Worm (Caenorhabditis elegans) whole organism, L2 larva: ENCODE results near the gene D1046.16.

Source experiments
- C34F6.9 ChIP-seq: fragments of 150-350 bp; optimal IDR thresholded peaks from 2 replicates; lab custom pipeline; 2014; ENCODE audit warnings: missing biosample characterization, missing genetic modification characterization
- F13H6.1 ChIP-seq: sonication (generic microtip); optimal IDR thresholded peaks from 2 replicates; lab custom pipeline; 2016; ENCODE audit warnings: missing genetic modification characterization, missing compliant biosample characterization
- R02D3.7 ChIP-seq: fragments of 150-350 bp; optimal IDR thresholded peaks from 2 replicates; lab custom pipeline; 2014; ENCODE audit warnings: missing biosample characterization, missing genetic modification characterization
- Y55F3AM.14 ChIP-seq: fragments of 200-800 bp; sonication (Bioruptor generic); optimal IDR thresholded peaks from 2 replicates; lab custom pipeline; 2018; ENCODE audit warnings: mild to moderate bottlenecking, missing genetic modification characterization, missing compliant biosample characterization
- ZK546.5 ChIP-seq: sonication (generic microtip); optimal IDR thresholded peaks from 2 replicates; lab custom pipeline; 2017; ENCODE audit warnings: missing biosample characterization, missing genetic modification characterization
- aly-2 ChIP-seq: fragments of 150-350 bp; optimal IDR thresholded peaks from 2 replicates; lab custom pipeline; 2014; ENCODE audit warnings: missing biosample characterization, missing genetic modification characterization
- ama-1 ChIP-seq: fragments of 150-350 bp; optimal IDR thresholded peaks from 2 replicates; lab custom pipeline; 2018; ENCODE audit warnings: inconsistent platforms
- blmp-1 ChIP-seq: sonication (generic microtip); optimal IDR thresholded peaks from 2 replicates; lab custom pipeline; 2017; ENCODE audit warnings: missing genetic modification characterization, mild to moderate bottlenecking, missing compliant biosample characterization, antibody characterized with exemption, moderate library complexity; ENCODE audit not compliant: insufficient read depth
- ceh-82 ChIP-seq: fragments of 150-350 bp; optimal IDR thresholded peaks from 2 replicates; lab custom pipeline; 2014; ENCODE audit warnings: missing biosample characterization, missing genetic modification characterization
- crh-2 ChIP-seq: sonication (generic microtip); optimal IDR thresholded peaks from 2 replicates; lab custom pipeline; 2017; ENCODE audit warnings: missing biosample characterization, missing genetic modification characterization
- elt-1 ChIP-seq: fragments of 150-350 bp; optimal IDR thresholded peaks from 2 replicates; lab custom pipeline; 2014; ENCODE audit warnings: missing biosample characterization, missing genetic modification characterization
- fos-1 ChIP-seq: fragments of 150-350 bp; optimal IDR thresholded peaks from 2 replicates; lab custom pipeline; 2014; ENCODE audit warnings: missing biosample characterization, missing genetic modification characterization
- lin-11 ChIP-seq: fragments of 150-350 bp; sonication (generic microtip); optimal IDR thresholded peaks from 2 replicates; lab custom pipeline; 2014; ENCODE audit warnings: missing biosample characterization, missing genetic modification characterization, inconsistent platforms, mixed read lengths
- lin-39 ChIP-seq: fragments of 150-350 bp; optimal IDR thresholded peaks from 2 replicates; lab custom pipeline; 2014; ENCODE audit warnings: missing biosample characterization, missing genetic modification reagents, missing genetic modification characterization
- mab-5 ChIP-seq: fragments of 150-350 bp; optimal IDR thresholded peaks from 2 replicates; lab custom pipeline; 2014; ENCODE audit warnings: missing biosample characterization, missing genetic modification characterization
- mbf-1 ChIP-seq: sonication (generic microtip); optimal IDR thresholded peaks from 2 replicates; lab custom pipeline; 2017; ENCODE audit warnings: missing biosample characterization, missing genetic modification characterization
- nhr-11 ChIP-seq: fragments of 150-350 bp; optimal IDR thresholded peaks from 2 replicates; lab custom pipeline; 2014; ENCODE audit warnings: missing biosample characterization, missing genetic modification characterization
- nhr-129 ChIP-seq: fragments of 150-350 bp; optimal IDR thresholded peaks from 2 replicates; lab custom pipeline; 2014; ENCODE audit warnings: missing biosample characterization, missing genetic modification characterization
- nhr-21 ChIP-seq: fragments of 150-350 bp; optimal IDR thresholded peaks from 2 replicates; lab custom pipeline; 2014; ENCODE audit warnings: missing biosample characterization, missing genetic modification characterization
- nhr-23 ChIP-seq: fragments of 150-350 bp; optimal IDR thresholded peaks from 2 replicates; lab custom pipeline; 2014; ENCODE audit warnings: missing biosample characterization, missing genetic modification reagents, missing genetic modification characterization
- nhr-6 ChIP-seq: fragments of 150-350 bp; optimal IDR thresholded peaks from 2 replicates; lab custom pipeline; 2014; ENCODE audit warnings: missing biosample characterization, missing genetic modification characterization
- nhr-77 ChIP-seq: fragments of 150-350 bp; optimal IDR thresholded peaks from 2 replicates; lab custom pipeline; 2014; ENCODE audit warnings: missing biosample characterization, missing genetic modification characterization
- peb-1 ChIP-seq: fragments of 150-350 bp; optimal IDR thresholded peaks from 2 replicates; lab custom pipeline; 2014; ENCODE audit warnings: missing biosample characterization, missing genetic modification characterization
- sem-4 ChIP-seq: fragments of 150-350 bp; optimal IDR thresholded peaks from 2 replicates; lab custom pipeline; 2014; ENCODE audit warnings: missing biosample characterization, missing genetic modification reagents, missing genetic modification characterization
- sma-9 ChIP-seq, 2 experiments: fragments of 150-350 bp in 1 of 2; sonication (generic microtip) in 1 of 2; optimal IDR thresholded peaks; 2 replicates each; lab custom pipeline; 2014 to 2016; ENCODE audit warnings: missing genetic modification characterization in 2 of 2, mild to moderate bottlenecking in 1 of 2, missing biosample characterization in 1 of 2, missing compliant biosample characterization in 1 of 2, missing genetic modification reagents in 1 of 2, moderate library complexity in 1 of 2
- unc-55 ChIP-seq: fragments of 150-350 bp; sonication (generic microtip); optimal IDR thresholded peaks from 3 replicates; lab custom pipeline; 2014; ENCODE audit warnings: missing biosample characterization, missing genetic modification reagents, missing genetic modification characterization
- unc-62 ChIP-seq: fragments of 150-350 bp; optimal IDR thresholded peaks from 2 replicates; lab custom pipeline; 2014; ENCODE audit warnings: missing biosample characterization, missing genetic modification reagents, missing genetic modification characterization
- zag-1 ChIP-seq: fragments of 150-350 bp; optimal IDR thresholded peaks from 2 replicates; lab custom pipeline; 2014; ENCODE audit warnings: missing biosample characterization, missing genetic modification characterization

The D1046.16 gene

ce11 chrIV:8949078-8950039, 27.4 kb downstream of the D1046.16 start (continued):
- TF ChIP-seq blmp-1 (tag; lab: Kevin White, UChicago) = peak; percentile 95

ce11 chrIV:8951953-8952567, 30.1 kb downstream of the D1046.16 start:
- TF ChIP-seq nhr-23 = no peak
- TF ChIP-seq nhr-11 (tag; lab: Kevin White, UChicago) = no peak
- peak; percentile 31 for TF ChIP-seq fos-1 (tag; lab: Kevin White, UChicago)
- no peak for TF ChIP-seq C34F6.9
- TF ChIP-seq F13H6.1 (tag; lab: Kevin White, UChicago) = no peak

- TF ChIP-seq nhr-129 (tag; lab: Kevin White, UChicago) (no peak), R02D3.7 (no peak), nhr-6 (peak; percentile 5), unc-55 (GFP tag; lab: Kevin White, UChicago) (peak; percentile 9)
These were observed 32.2 kb downstream of the D1046.16 start for ce11 chrIV:8954126-8954525.

- TF ChIP-seq fos-1 (tag; lab: Kevin White, UChicago) = no peak
- no peak for TF ChIP-seq ZK546.5 (tag; lab: Kevin White, UChicago)
- no peak for TF ChIP-seq ama-1 (lab: Kevin White, UChicago)
- no peak for TF ChIP-seq nhr-11 (tag; lab: Kevin White, UChicago)
- no peak for TF ChIP-seq mbf-1
- TF ChIP-seq zag-1 (tag; lab: Kevin White, UChicago) = no peak
- TF ChIP-seq C34F6.9 = no peak
- no peak for TF ChIP-seq sem-4 (tag; lab: Kevin White, UChicago)
- TF ChIP-seq unc-62 (GFP tag; lab: Kevin White, UChicago) = no peak
- TF ChIP-seq nhr-21 (tag; lab: Kevin White, UChicago) = no peak
- no peak for TF ChIP-seq unc-55 (GFP tag; lab: Kevin White, UChicago)
- no peak for TF ChIP-seq peb-1 (tag; lab: Kevin White, UChicago)
- TF ChIP-seq sma-9 (GFP tag; optimal IDR thresholded peaks at IDR 0.05; lab: Kevin White, UChicago) = no peak
- TF ChIP-seq sma-9 (tag; optimal IDR thresholded peaks at IDR 0.05; lab: Kevin White, UChicago) = no peak
- no peak for TF ChIP-seq ceh-82 (tag; lab: Kevin White, UChicago)
These were observed 34.2 kb downstream of the D1046.16 start, which contains the start of gene tpra-1 for ce11 chrIV:8956189-8956588. Gene tpra-1, plus strand, starts transcription at chrIV:8956489.

- no peak for TF ChIP-seq C34F6.9
- no peak for TF ChIP-seq unc-55 (GFP tag; lab: Kevin White, UChicago)
- no peak for TF ChIP-seq nhr-77 (tag; lab: Kevin White, UChicago)
- no peak for TF ChIP-seq crh-2 (tag; lab: Kevin White, UChicago)
- TF ChIP-seq lin-39 = no peak
- TF ChIP-seq peb-1 (tag; lab: Kevin White, UChicago) = no peak
- no peak for TF ChIP-seq lin-11 (tag; lab: Kevin White, UChicago)
- no peak for TF ChIP-seq nhr-11 (tag; lab: Kevin White, UChicago)
- no peak for TF ChIP-seq fos-1 (tag; lab: Kevin White, UChicago)
These were observed 43.9 kb downstream of the D1046.16 start, which contains the start of gene C53B4.2 for ce11 chrIV:8965883-8966282. Gene C53B4.2, plus strand, starts transcription at chrIV:8966183.

ce11 chrIV:8967990-8968389, 46.0 kb downstream of the D1046.16 start, which contains the start of gene suex-2:
Gene suex-2, plus strand, starts transcription at chrIV:8968290.
- TF ChIP-seq Y55F3AM.14 = no peak
- no peak for TF ChIP-seq aly-2 (tag; lab: Kevin White, UChicago)
- TF ChIP-seq elt-1 (tag; lab: Kevin White, UChicago) = no peak
- no peak for TF ChIP-seq mab-5
